Fruit fly (Drosophila melanogaster) whole organism, adult: ENCODE measurements around the gene CG10584.

Source experiments
- CG7045 ChIP-seq: fragments of 200-800 bp; sonication (Bioruptor generic); optimal IDR thresholded peaks from 2 replicates; lab custom pipeline; 2017; ENCODE audit warnings: missing biosample characterization, mild to moderate bottlenecking, missing genetic modification characterization
- Clk ChIP-seq: fragments of 200-800 bp; sonication (Bioruptor generic); optimal IDR thresholded peaks from 2 replicates; lab custom pipeline; 2017; ENCODE audit warnings: missing biosample characterization, missing genetic modification characterization
- Mnt ChIP-seq: fragments of 200-800 bp; sonication (Bioruptor generic); optimal IDR thresholded peaks from 2 replicates; lab custom pipeline; 2016; ENCODE audit warnings: missing biosample characterization, mild to moderate bottlenecking, missing genetic modification characterization
- kay ChIP-seq: fragments of 200-800 bp; sonication (Bioruptor generic); peaks from one replicate; lab custom pipeline; 2016; ENCODE audit warnings: missing biosample characterization, missing genetic modification characterization, borderline replicate concordance
- ovo ChIP-seq: fragments of 200-800 bp; sonication (Bioruptor generic); optimal IDR thresholded peaks from 2 replicates; lab custom pipeline; 2016; ENCODE audit warnings: missing biosample characterization, missing genetic modification characterization
- toe ChIP-seq: fragments of 200-800 bp; sonication (Bioruptor generic); optimal IDR thresholded peaks from 2 replicates; lab custom pipeline; 2016; ENCODE audit warnings: missing biosample characterization, missing genetic modification characterization

dm6 chr3L:21040831-21041230 is 9.7 kb upstream of the CG10584 start:
- TF ChIP-seq kay (no peak), ovo (GFP tag; lab: Kevin White, UChicago) (no peak), toe (GFP tag; lab: Kevin White, UChicago) (no peak), Clk (GFP tag; lab: Kevin White, UChicago) (no peak), CG7045 (GFP tag; lab: Kevin White, UChicago) (no peak), Mnt (GFP tag; lab: Kevin White, UChicago) (no peak)
